Worm (Caenorhabditis elegans): ENCODE results near the gene slrp-1.
A peak's percentile ranks its signal among the peaks of the same experiment; 100 is the strongest.

slrp-1 gene

ce11 chrV:13551601-13552000 is 14.1 kb upstream of the slrp-1 start, which contains the start of the genes C56A3.4 and C56A3.5:
Gene C56A3.4, minus strand, starts transcription at chrV:13551754.
Gene C56A3.5, plus strand, starts transcription at chrV:13551967.
- TF ChIP-seq ama-1 (optimal IDR thresholded peaks at IDR 0.05) (no peak), nhr-77 (tag; optimal IDR thresholded peaks at IDR 0.05) (no peak), lin-39 (tag; optimal IDR thresholded peaks at IDR 0.05) (no peak), lsy-2 (tag; optimal IDR thresholded peaks at IDR 0.05) (peak; percentile 43 to 67), nhr-129 (tag; optimal IDR thresholded peaks at IDR 0.05) (peak; percentile 60), nhr-11 (tag; optimal IDR thresholded peaks at IDR 0.05) (no peak), nhr-6 (tag; optimal IDR thresholded peaks at IDR 0.05) (no peak), mbf-1 (tag; optimal IDR thresholded peaks at IDR 0.05) (no peak), F13H6.1 (tag; optimal IDR thresholded peaks at IDR 0.05) (no peak), R02D3.7 (tag; optimal IDR thresholded peaks at IDR 0.05) (no peak), skn-1 (tag; optimal IDR thresholded peaks at IDR 0.05) (peak; percentile 7), ceh-16 (tag; optimal IDR thresholded peaks at IDR 0.05) (no peak), alr-1 (tag; optimal IDR thresholded peaks at IDR 0.05) (no peak), unc-55 (GFP tag; optimal IDR thresholded peaks at IDR 0.05) (peak; percentile 67), crh-2 (tag; optimal IDR thresholded peaks at IDR 0.05) (peak; percentile 54), snpc-4 (tag; optimal IDR thresholded peaks at IDR 0.05) (peak; percentile 14), egl-27 (tag; optimal IDR thresholded peaks at IDR 0.05) (no peak), ceh-82 (tag; optimal IDR thresholded peaks at IDR 0.05) (no peak), gmeb-1 (tag; optimal IDR thresholded peaks at IDR 0.05) (peak; percentile 64), ZK546.5 (tag; optimal IDR thresholded peaks at IDR 0.05) (no peak), lin-13 (GFP tag; optimal IDR thresholded peaks at IDR 0.05) (peak; percentile 1), blmp-1 (tag; optimal IDR thresholded peaks at IDR 0.05; ENCODE audit: insufficient read depth) (no peak), sma-9 (GFP tag; optimal IDR thresholded peaks at IDR 0.05) (peak; percentile 54), sma-9 (tag; optimal IDR thresholded peaks at IDR 0.05) (no peak), C34F6.9 (tag; optimal IDR thresholded peaks at IDR 0.05) (peak; percentile 82), fos-1 (tag; optimal IDR thresholded peaks at IDR 0.05) (peak; percentile 50), sma-3 (GFP tag; optimal IDR thresholded peaks at IDR 0.05) (peak; percentile 30), nhr-21 (tag; optimal IDR thresholded peaks at IDR 0.05) (no peak), sem-4 (tag; optimal IDR thresholded peaks at IDR 0.05) (no peak), ztf-11 (tag; optimal IDR thresholded peaks at IDR 0.05) (no peak), unc-62 (GFP tag; optimal IDR thresholded peaks at IDR 0.05) (no peak)

- TF ChIP-seq blmp-1 (tag; optimal IDR thresholded peaks at IDR 0.05; ENCODE audit: insufficient read depth) (no peak), Y55F3AM.14 (GFP tag; optimal IDR thresholded peaks at IDR 0.05) (no peak), mbf-1 (tag; optimal IDR thresholded peaks at IDR 0.05) (no peak)
Observed at ce11 chrV:13556297-13556696, 9.4 kb upstream of the slrp-1 start, which contains the start of gene C56A3.6. Gene C56A3.6, minus strand, starts transcription at chrV:13556397.

ce11 chrV:13556746-13557145 is 8.9 kb upstream of the slrp-1 start, which contains the start of gene cav-2:
Gene cav-2, plus strand, starts transcription at chrV:13557104.
- TF ChIP-seq F13H6.1 (tag; optimal IDR thresholded peaks at IDR 0.05) (peak; percentile 81), mdl-1 (tag; optimal IDR thresholded peaks at IDR 0.05) (peak in 1 of 2 experiments; percentile 13), elt-3 (tag; optimal IDR thresholded peaks at IDR 0.05) (no peak), ZK546.5 (tag; optimal IDR thresholded peaks at IDR 0.05) (no peak), crh-2 (tag; optimal IDR thresholded peaks at IDR 0.05) (peak; percentile 84), unc-62 (GFP tag; optimal IDR thresholded peaks at IDR 0.05) (no peak), nhr-11 (tag; optimal IDR thresholded peaks at IDR 0.05) (no peak), lsy-2 (tag; optimal IDR thresholded peaks at IDR 0.05) (peak; percentile 58 to 83), sma-9 (GFP tag; optimal IDR thresholded peaks at IDR 0.05) (peak; percentile 85), sma-9 (tag; optimal IDR thresholded peaks at IDR 0.05) (no peak), gmeb-1 (tag; optimal IDR thresholded peaks at IDR 0.05) (peak; percentile 96), ztf-11 (tag; optimal IDR thresholded peaks at IDR 0.05) (no peak), ceh-82 (tag; optimal IDR thresholded peaks at IDR 0.05) (no peak), sma-3 (GFP tag; optimal IDR thresholded peaks at IDR 0.05) (peak; percentile 83), mab-5 (tag; optimal IDR thresholded peaks at IDR 0.05) (peak; percentile 73), nhr-237 (tag; optimal IDR thresholded peaks at IDR 0.05) (no peak), C34F6.9 (tag; optimal IDR thresholded peaks at IDR 0.05) (peak; percentile 82), nhr-25 (tag; optimal IDR thresholded peaks at IDR 0.05) (peak; percentile 72), ama-1 (optimal IDR thresholded peaks at IDR 0.05) (no peak), sem-4 (tag; optimal IDR thresholded peaks at IDR 0.05) (peak; percentile 59), Y55F3AM.14 (GFP tag; optimal IDR thresholded peaks at IDR 0.05) (no peak), unc-55 (GFP tag; optimal IDR thresholded peaks at IDR 0.05) (peak; percentile 92), lin-39 (tag; optimal IDR thresholded peaks at IDR 0.05) (no peak), aly-2 (tag; optimal IDR thresholded peaks at IDR 0.05) (no peak), zag-1 (tag; optimal IDR thresholded peaks at IDR 0.05) (no peak), unc-39 (tag; optimal IDR thresholded peaks at IDR 0.05) (no peak), lin-11 (tag; optimal IDR thresholded peaks at IDR 0.05) (peak; percentile 34), nhr-129 (tag; optimal IDR thresholded peaks at IDR 0.05) (peak; percentile 48), snpc-4 (tag; optimal IDR thresholded peaks at IDR 0.05) (peak; percentile 62), nhr-6 (tag; optimal IDR thresholded peaks at IDR 0.05) (no peak), dmd-4 (tag; optimal IDR thresholded peaks at IDR 0.05) (no peak), elt-1 (tag; optimal IDR thresholded peaks at IDR 0.05) (no peak), blmp-1 (tag; optimal IDR thresholded peaks at IDR 0.05; ENCODE audit: insufficient read depth) (no peak), nhr-23 (tag; optimal IDR thresholded peaks at IDR 0.05) (no peak), peb-1 (tag; optimal IDR thresholded peaks at IDR 0.05) (no peak), egl-27 (tag; optimal IDR thresholded peaks at IDR 0.05) (peak; percentile 36), nhr-21 (tag; optimal IDR thresholded peaks at IDR 0.05) (peak; percentile 58), fos-1 (tag; optimal IDR thresholded peaks at IDR 0.05) (peak; percentile 87), nhr-77 (tag; optimal IDR thresholded peaks at IDR 0.05) (no peak), ztf-1 (GFP tag; conservative IDR thresholded peaks at IDR 0.05) (no peak), nhr-10 (tag; optimal IDR thresholded peaks at IDR 0.05) (no peak)

All from whole organism, L2 larva.